Worm (Caenorhabditis elegans): ENCODE results near the gene lon-2.

DNA sequence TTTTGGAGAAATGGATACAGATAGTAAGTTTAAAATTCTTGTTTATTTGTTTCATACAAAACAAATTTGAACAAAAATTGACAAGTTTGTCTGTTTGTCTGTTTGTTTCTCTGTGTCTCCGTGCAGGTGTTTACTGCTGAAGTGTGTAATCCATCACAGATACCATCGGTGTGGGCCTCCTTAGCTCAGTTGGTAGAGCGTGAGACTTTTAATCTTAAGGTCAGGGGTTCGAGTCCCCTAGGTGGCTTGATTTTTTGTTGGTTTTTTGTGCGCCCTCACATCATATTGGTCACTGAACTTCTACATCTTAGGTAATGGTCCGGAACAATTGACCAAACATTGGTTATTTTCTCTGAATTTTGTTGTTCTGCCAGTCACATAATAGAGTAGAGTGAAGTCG lies 40.1 kb upstream of the lon-2 start:
- TF ChIP-seq blmp-1 (tag; optimal IDR thresholded peaks at IDR 0.05) (no peak), nhr-12 (tag; optimal IDR thresholded peaks at IDR 0.05) (no peak), ces-1 (GFP tag; optimal IDR thresholded peaks at IDR 0.05) (no peak), tbx-8 (GFP tag; optimal IDR thresholded peaks at IDR 0.05) (no peak), unc-120 (tag; optimal IDR thresholded peaks at IDR 0.05; ENCODE audit: poor library complexity, severe bottlenecking) (peak; percentile 21), ham-2 (GFP tag; optimal IDR thresholded peaks at IDR 0.05) (no peak), snpc-4 (tag; optimal IDR thresholded peaks at IDR 0.05) (no peak), lsy-2 (tag; optimal IDR thresholded peaks at IDR 0.05) (no peak), mep-1 (tag; optimal IDR thresholded peaks at IDR 0.05) (no peak), lin-13 (tag; optimal IDR thresholded peaks at IDR 0.05) (no peak)

Measured in whole organism, mixed stage, embryonic.